Fruit fly (Drosophila melanogaster) whole organism, wandering third instar larva: Measurements from ENCODE around the gene CycH.

Experiments
- Dfd ChIP-seq: fragments of >200 bp; optimal IDR thresholded peaks from 2 replicates; lab custom pipeline; 2017; ENCODE audit warnings: missing biosample characterization, missing genetic modification characterization
- Myc ChIP-seq: fragments of >200 bp; optimal IDR thresholded peaks from 2 replicates; lab custom pipeline; 2017
- Vsx2 ChIP-seq: fragments of 200-300, 225-300 bp; sonication (Bioruptor generic); optimal IDR thresholded peaks from 2 replicates; lab custom pipeline; 2018; ENCODE audit warnings: missing biosample characterization, missing genetic modification characterization; ENCODE audit not compliant: partially characterized antibody
- jim ChIP-seq: fragments of 175-275, 200-325 bp; sonication (Bioruptor generic); optimal IDR thresholded peaks from 2 replicates; lab custom pipeline; 2016; ENCODE audit warnings: missing biosample characterization, mild to moderate bottlenecking, missing genetic modification characterization
- pan ChIP-seq: fragments of >200 bp; optimal IDR thresholded peaks from 2 replicates; lab custom pipeline; 2017

- TF ChIP-seq Vsx2 = peak; percentile 0
- no peak for TF ChIP-seq Myc
- TF ChIP-seq Dfd (GFP tag; lab: Kevin White, UChicago) = no peak
- TF ChIP-seq pan (lab: Kevin White, UChicago) = no peak
- TF ChIP-seq jim = no peak
These were observed 19.3 kb downstream of the CycH start, which contains the start of gene P5CDh1 for dm6 chr3L:21841079-21841478.
